Worm (Caenorhabditis elegans) whole organism, mixed stage, embryonic: Measurements from ENCODE around the gene T26G10.3.
A peak's percentile ranks its signal among the peaks of the same experiment; 100 is the strongest.

Source experiments
- ceh-43 ChIP-seq: fragments of 200-800 bp; sonication (Bioruptor generic); optimal IDR thresholded peaks from 2 replicates; lab custom pipeline; 2018; ENCODE audit warnings: mild to moderate bottlenecking, missing genetic modification characterization, moderate library complexity, missing compliant biosample characterization
- ces-1 ChIP-seq: fragments of 150-350 bp; optimal IDR thresholded peaks from 2 replicates; lab custom pipeline; 2014; ENCODE audit warnings: missing biosample characterization, missing genetic modification reagents, missing genetic modification characterization
- elt-1 ChIP-seq: sonication (generic microtip); optimal IDR thresholded peaks from 2 replicates; lab custom pipeline; 2017; ENCODE audit warnings: missing genetic modification characterization, mild to moderate bottlenecking, missing compliant biosample characterization, antibody characterized with exemption, moderate library complexity, borderline replicate concordance; ENCODE audit not compliant: insufficient read depth
- lsy-2 ChIP-seq: fragments of 150-350 bp; optimal IDR thresholded peaks from 2 replicates; lab custom pipeline; 2014; ENCODE audit warnings: missing biosample characterization, missing genetic modification characterization
- mab-5 ChIP-seq: fragments of 150-350 bp; optimal IDR thresholded peaks from 2 replicates; lab custom pipeline; 2014; ENCODE audit warnings: missing biosample characterization, missing genetic modification characterization
- mep-1 ChIP-seq: fragments of 150-350 bp; optimal IDR thresholded peaks from 2 replicates; lab custom pipeline; 2017; ENCODE audit warnings: missing biosample characterization, missing genetic modification reagents, missing genetic modification characterization, inconsistent platforms
- nhr-12 ChIP-seq: fragments of 150-350 bp; optimal IDR thresholded peaks from 2 replicates; lab custom pipeline; 2014; ENCODE audit warnings: missing biosample characterization, missing genetic modification characterization
- nhr-237 ChIP-seq: fragments of 150-350 bp; optimal IDR thresholded peaks from 2 replicates; lab custom pipeline; 2014; ENCODE audit warnings: missing biosample characterization, missing genetic modification characterization
- nhr-28 ChIP-seq: fragments of 150-350 bp; optimal IDR thresholded peaks from 2 replicates; lab custom pipeline; 2014; ENCODE audit warnings: missing biosample characterization, missing genetic modification characterization

ce11 chrIII:9406600-9406999 lies 6.6 kb downstream of the T26G10.3 start, which contains the start of gene T26G10.1:
- peak; percentile 64 for TF ChIP-seq lsy-2 (tag; lab: Kevin White, UChicago)
- TF ChIP-seq ces-1, result peak; percentile 66
- peak; percentile 49 for TF ChIP-seq mep-1
- no peak for TF ChIP-seq elt-1 (tag; lab: Kevin White, UChicago)
- no peak for TF ChIP-seq nhr-28
- TF ChIP-seq nhr-237 (tag; lab: Kevin White, UChicago), result peak; percentile 30
- no peak for TF ChIP-seq nhr-12 (tag; lab: Kevin White, UChicago)
- TF ChIP-seq mab-5 (tag; lab: Kevin White, UChicago), result no peak
- TF ChIP-seq ceh-43 (GFP tag; lab: Kevin White, UChicago), result no peak
